Fruit fly (Drosophila melanogaster) whole organism, prepupa: ENCODE results near the gene Cand1.

Source experiments
- CG11294 ChIP-seq: fragments of 200-800 bp; sonication (Bioruptor generic); IDR thresholded peaks from 2 replicates; pipeline ENCODE4 v1.3.6; 2022; ENCODE audit warnings: missing biosample characterization, missing genetic modification characterization
- CG6276 ChIP-seq: fragments of 200-800 bp; sonication (Bioruptor generic); optimal IDR thresholded peaks from 2 replicates; lab custom pipeline; 2017; ENCODE audit warnings: missing biosample characterization, mild to moderate bottlenecking, missing genetic modification characterization
- achi ChIP-seq: fragments of 200-800 bp; sonication (Bioruptor generic); optimal IDR thresholded peaks from 3 replicates; lab custom pipeline; 2016; ENCODE audit warnings: missing biosample characterization, missing genetic modification characterization
- pdm3 ChIP-seq: fragments of 200-800 bp; sonication (Bioruptor generic); optimal IDR thresholded peaks from 3 replicates; lab custom pipeline; 2016; ENCODE audit warnings: missing biosample characterization, missing genetic modification characterization

dm6 chr2L:10356508-10356907 lies 6.0 kb downstream of the Cand1 start, which contains the start of the genes CtsL4 and ClpP:
- TF ChIP-seq pdm3 (GFP tag; lab: Kevin White, UChicago) (no peak), CG11294 (GFP tag; lab: Robert Waterston, UW) (no peak), CG6276 (GFP tag; lab: Kevin White, UChicago) (no peak), achi (no peak)
